Worm (Caenorhabditis elegans): ENCODE data around the gene pitr-2.
A peak's percentile ranks its signal among the peaks of the same experiment; 100 is the strongest.

pitr-2 gene

ce11 chrV:9162118-9162729, 24.7 kb upstream of the pitr-2 start:
- no peak for TF ChIP-seq snpc-1.2 (GFP tag; IDR thresholded peaks at IDR 0.05)
- TF ChIP-seq ceh-82 (tag; optimal IDR thresholded peaks at IDR 0.05): no peak
- TF ChIP-seq daf-19 (GFP tag; conservative IDR thresholded peaks at IDR 0.05): no peak
- TF ChIP-seq attf-4 (tag; optimal IDR thresholded peaks at IDR 0.05): no peak
- TF ChIP-seq set-16 (GFP tag; IDR thresholded peaks at IDR 0.05): peak; percentile 96
- TF ChIP-seq ceh-20 (GFP tag; IDR thresholded peaks at IDR 0.05): no peak
- TF ChIP-seq T26A8.4 (GFP tag; IDR thresholded peaks at IDR 0.05): 0 out of 2 replicates have a peak, but pooled peaks have one; percentile 43
- TF ChIP-seq cey-2 (tag; optimal IDR thresholded peaks at IDR 0.05; ENCODE audit: borderline replicate concordance, insufficient read depth): no peak
- no peak for TF ChIP-seq fos-1 (tag; optimal IDR thresholded peaks at IDR 0.05)
- TF ChIP-seq lin-15B (tag; optimal IDR thresholded peaks at IDR 0.05): no peak
- 0 out of 2 replicates have a peak, but pooled peaks have one; percentile 32 for TF ChIP-seq egl-43 (GFP tag; IDR thresholded peaks at IDR 0.05)

ce11 chrV:9160224-9160886, 22.8 kb upstream of the pitr-2 start, which contains the start of gene col-144:
Gene col-144, minus strand, starts transcription at chrV:9160642.
- TF ChIP-seq mxl-3 (GFP tag; optimal IDR thresholded peaks at IDR 0.05) (peak; percentile 19), aha-1 (tag) (peak; percentile 95), T26A8.4 (GFP tag; IDR thresholded peaks at IDR 0.05) (peak; percentile 78), zfp-3 (GFP tag; conservative IDR thresholded peaks at IDR 0.05) (peak; percentile 32; the same call in 1 of the 2 replicates), hlh-11 (tag; optimal IDR thresholded peaks at IDR 0.05) (peak; percentile 40), hlh-30 (tag; optimal IDR thresholded peaks at IDR 0.05; ENCODE audit: insufficient read depth) (peak; percentile 41), snpc-1.2 (GFP tag; IDR thresholded peaks at IDR 0.05) (no peak), nhr-28 (tag; optimal IDR thresholded peaks at IDR 0.05) (peak; percentile 63), cey-2 (tag; optimal IDR thresholded peaks at IDR 0.05; ENCODE audit: borderline replicate concordance, insufficient read depth) (peak; percentile 9), Y105C5A.15 (GFP tag; IDR thresholded peaks at IDR 0.05) (no peak), ama-1 (optimal IDR thresholded peaks at IDR 0.05) (peak; percentile 83), set-16 (GFP tag; IDR thresholded peaks at IDR 0.05) (peak; percentile 86), madf-5 (GFP tag; IDR thresholded peaks at IDR 0.05) (0 out of 4 replicates have a peak, but pooled peaks of 1 of the 2 experiments have one; percentile 61), egl-43 (GFP tag; IDR thresholded peaks at IDR 0.05) (0 out of 2 replicates have a peak, but pooled peaks have one; percentile 16), nhr-25 (tag; optimal IDR thresholded peaks at IDR 0.05; ENCODE audit: borderline replicate concordance, insufficient read depth) (peak; percentile 63), unc-62 (GFP tag; optimal IDR thresholded peaks at IDR 0.05 in 1 of 2) (peak in 1 of 2 experiments; percentile 17), unc-62 (tag; optimal IDR thresholded peaks at IDR 0.05) (no peak), ceh-62 (tag; optimal IDR thresholded peaks at IDR 0.05) (no peak), egl-27 (tag; optimal IDR thresholded peaks at IDR 0.05) (no peak), ctbp-1 (GFP tag; IDR thresholded peaks at IDR 0.05) (no peak)

- TF ChIP-seq zfp-3 (GFP tag; conservative IDR thresholded peaks at IDR 0.05): peak; percentile 74; the same call in 1 of the 2 replicates
- peak; percentile 82 for TF ChIP-seq T26A8.4 (GFP tag; IDR thresholded peaks at IDR 0.05)
- peak; percentile 79 for TF ChIP-seq ama-1 (optimal IDR thresholded peaks at IDR 0.05)
- peak; percentile 27 for TF ChIP-seq mep-1 (tag; optimal IDR thresholded peaks at IDR 0.05)
Observed at ce11 chrV:9159146-9159717, 21.7 kb upstream of the pitr-2 start.

ce11 chrV:9157597-9157996, 20.1 kb upstream of the pitr-2 start:
- TF ChIP-seq sdz-12 (GFP tag; optimal IDR thresholded peaks at IDR 0.05) (no peak), ztf-7 (tag; optimal IDR thresholded peaks at IDR 0.05) (no peak), zag-1 (tag; optimal IDR thresholded peaks at IDR 0.05) (no peak), nhr-6 (tag; optimal IDR thresholded peaks at IDR 0.05) (no peak), ces-1 (GFP tag; optimal IDR thresholded peaks at IDR 0.05) (peak; percentile 80), nhr-77 (tag; optimal IDR thresholded peaks at IDR 0.05) (no peak), F49E8.2 (tag; optimal IDR thresholded peaks at IDR 0.05; ENCODE audit: borderline replicate concordance) (no peak), dmd-9 (GFP tag; IDR thresholded peaks at IDR 0.05) (no peak), aha-1 (tag) (no peak), fkh-10 (GFP tag; optimal IDR thresholded peaks at IDR 0.05) (peak; percentile 81), mdl-1 (tag; optimal IDR thresholded peaks at IDR 0.05) (peak in 1 of 2 experiments; percentile 2)
